Worm (Caenorhabditis elegans): ENCODE results near the gene spp-5.

spp-5 gene

ce11 chrX:7271968-7272367 is 48.2 kb downstream of the spp-5 start, which contains the start of gene F46H5.11:
F46H5.11 (minus strand) TSS chrX:7272068.
- TF ChIP-seq eor-1 (tag; optimal IDR thresholded peaks at IDR 0.05) (no peak), pha-4 (tag; optimal IDR thresholded peaks at IDR 0.05) (no peak), nhr-25 (tag; optimal IDR thresholded peaks at IDR 0.05) (no peak), pqm-1 (tag; optimal IDR thresholded peaks at IDR 0.05) (no peak), ZK546.5 (tag; optimal IDR thresholded peaks at IDR 0.05) (no peak), ztf-11 (tag; optimal IDR thresholded peaks at IDR 0.05) (no peak), egl-27 (tag; optimal IDR thresholded peaks at IDR 0.05) (no peak), ama-1 (optimal IDR thresholded peaks at IDR 0.05) (no peak), egl-5 (tag; optimal IDR thresholded peaks at IDR 0.05) (no peak), sea-2 (GFP tag; optimal IDR thresholded peaks at IDR 0.05) (no peak)
